Worm (Caenorhabditis elegans) whole organism, early embryonic: ENCODE data around the gene srxa-6.
A peak's percentile ranks its signal among the peaks of the same experiment; 100 is the strongest.

Source experiments
- B0310.2 ChIP-seq: sonication (generic microtip); optimal IDR thresholded peaks from 2 replicates; lab custom pipeline; 2016; ENCODE audit warnings: mild to moderate bottlenecking, missing genetic modification characterization, missing compliant biosample characterization
- F13C5.2 ChIP-seq: sonication (generic microtip); optimal IDR thresholded peaks from 2 replicates; lab custom pipeline; 2017; ENCODE audit warnings: mild to moderate bottlenecking, missing genetic modification characterization, inconsistent platforms, missing compliant biosample characterization
- aly-1 ChIP-seq: sonication (generic microtip); optimal IDR thresholded peaks from 2 replicates; lab custom pipeline; 2016; ENCODE audit warnings: missing genetic modification characterization, missing compliant biosample characterization
- ama-1 ChIP-seq: fragments of 150-350 bp; optimal IDR thresholded peaks from 2 replicates; lab custom pipeline; 2014
- ceh-13 ChIP-seq: fragments of 200-800 bp; sonication (Bioruptor generic); optimal IDR thresholded peaks from 2 replicates; lab custom pipeline; 2018; ENCODE audit warnings: mild to moderate bottlenecking, missing genetic modification characterization, missing compliant biosample characterization
- ceh-36 ChIP-seq: sonication (generic microtip); optimal IDR thresholded peaks from 2 replicates; lab custom pipeline; 2016; ENCODE audit warnings: missing genetic modification characterization, inconsistent platforms, missing compliant biosample characterization
- ets-7 ChIP-seq: sonication (generic microtip); optimal IDR thresholded peaks from 2 replicates; lab custom pipeline; 2016; ENCODE audit warnings: missing genotype, missing genetic modification characterization, missing compliant biosample characterization
- flt-1 ChIP-seq: fragments of 200-800 bp; sonication (Bioruptor generic); IDR thresholded peaks from 2 replicates; pipeline ENCODE4 v1.3.6; 2022; ENCODE audit warnings: missing genetic modification characterization, missing compliant biosample characterization
- hmbx-1 ChIP-seq: sonication (generic microtip); optimal IDR thresholded peaks from 2 replicates; lab custom pipeline; 2016; ENCODE audit warnings: mild to moderate bottlenecking, missing genetic modification characterization, missing compliant biosample characterization
- hmg-4 ChIP-seq: fragments of 200-800 bp; sonication (Bioruptor generic); optimal IDR thresholded peaks from 2 replicates; lab custom pipeline; 2018; ENCODE audit warnings: mild to moderate bottlenecking, missing genetic modification characterization, missing compliant biosample characterization
- hnd-1 ChIP-seq: sonication (generic microtip); optimal IDR thresholded peaks from 2 replicates; lab custom pipeline; 2016; ENCODE audit warnings: missing genetic modification characterization, missing compliant biosample characterization
- pes-1 ChIP-seq: fragments of 200-800 bp; sonication (Bioruptor generic); IDR thresholded peaks from 2 replicates; pipeline ENCODE4 v1.3.6; 2022; ENCODE audit warnings: missing genetic modification reagents, missing genetic modification characterization, missing compliant biosample characterization
- scrt-1 ChIP-seq: fragments of 200-800 bp; sonication (Bioruptor generic); IDR thresholded peaks from 2 replicates; pipeline ENCODE4 v1.3.6; 2022; ENCODE audit warnings: missing genetic modification characterization, missing compliant biosample characterization
- sea-1 ChIP-seq: fragments of 200-800 bp; sonication (Bioruptor generic); conservative IDR thresholded peaks from 2 replicates; pipeline ENCODE4 v1.3.6; 2022; ENCODE audit warnings: missing genetic modification characterization, missing compliant biosample characterization
- tbx-11 ChIP-seq: fragments of 200-800 bp; sonication (Bioruptor generic); IDR thresholded peaks from 2 replicates; pipeline ENCODE4 v1.3.6; 2022; ENCODE audit warnings: missing genetic modification characterization, missing compliant biosample characterization
- tbx-37 ChIP-seq: fragments of 200-800 bp; sonication (Bioruptor generic); conservative IDR thresholded peaks from 2 replicates; pipeline ENCODE4 v1.3.6; 2022; ENCODE audit warnings: missing genetic modification reagents, missing genetic modification characterization, missing compliant biosample characterization
- tra-4 ChIP-seq: sonication (generic microtip); optimal IDR thresholded peaks from 2 replicates; lab custom pipeline; 2017; ENCODE audit warnings: missing genetic modification characterization, missing compliant biosample characterization

The srxa-6 gene

ce11 chrV:20778257-20778697 is 43.5 kb downstream of the srxa-6 start:
- no peak for TF ChIP-seq ceh-13
- peak; percentile 21 for TF ChIP-seq F13C5.2 (tag; lab: Kevin White, UChicago)
- TF ChIP-seq hmg-4 = peak; percentile 10
- TF ChIP-seq ets-7 = no peak
- TF ChIP-seq ama-1 (lab: Kevin White, UChicago) = no peak
- no peak for TF ChIP-seq flt-1 (GFP tag; lab: Robert Waterston, UW)

DNA sequence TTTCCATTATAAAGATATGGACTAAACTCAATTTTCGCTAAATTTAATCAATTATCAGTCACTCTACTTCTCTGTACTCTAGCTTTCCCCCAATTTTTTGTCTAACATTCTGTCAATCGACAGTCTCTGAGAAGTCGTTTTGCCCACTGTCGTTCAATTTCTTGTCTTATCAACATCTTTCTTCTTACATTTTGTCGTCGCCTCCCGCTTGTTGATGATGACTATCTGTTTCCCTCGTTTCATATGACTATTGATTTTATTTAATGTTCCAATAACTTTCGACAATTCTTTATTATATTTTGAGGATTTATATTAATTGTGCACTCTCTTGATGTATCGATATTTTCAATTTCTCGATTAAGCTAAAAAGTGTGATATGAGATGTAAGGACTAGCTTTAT is 44.1 kb downstream of the srxa-6 start:
- TF ChIP-seq ets-7 = no peak
- TF ChIP-seq hmg-4 = no peak
- TF ChIP-seq F13C5.2 (tag; lab: Kevin White, UChicago) = no peak
- no peak for TF ChIP-seq aly-1 (tag; lab: Kevin White, UChicago)
- no peak for TF ChIP-seq hmbx-1 (tag; lab: Kevin White, UChicago)
- TF ChIP-seq scrt-1 (GFP tag; lab: Robert Waterston, UW) = no peak
- TF ChIP-seq ama-1 (lab: Kevin White, UChicago) = no peak
- no peak for TF ChIP-seq tbx-11 (GFP tag; lab: Robert Waterston, UW)
- no peak for TF ChIP-seq sea-1 (GFP tag; lab: Robert Waterston, UW)
- no peak for TF ChIP-seq B0310.2 (tag; lab: Kevin White, UChicago)
- no peak for TF ChIP-seq tbx-37 (GFP tag; lab: Robert Waterston, UW)
- TF ChIP-seq pes-1 (GFP tag; lab: Robert Waterston, UW) = no peak
- TF ChIP-seq tra-4 (tag; lab: Kevin White, UChicago) = no peak
- no peak for TF ChIP-seq hnd-1 (tag; lab: Kevin White, UChicago)
- no peak for TF ChIP-seq ceh-13
- no peak for TF ChIP-seq flt-1 (GFP tag; lab: Robert Waterston, UW)
- TF ChIP-seq ceh-36 = no peak

DNA sequence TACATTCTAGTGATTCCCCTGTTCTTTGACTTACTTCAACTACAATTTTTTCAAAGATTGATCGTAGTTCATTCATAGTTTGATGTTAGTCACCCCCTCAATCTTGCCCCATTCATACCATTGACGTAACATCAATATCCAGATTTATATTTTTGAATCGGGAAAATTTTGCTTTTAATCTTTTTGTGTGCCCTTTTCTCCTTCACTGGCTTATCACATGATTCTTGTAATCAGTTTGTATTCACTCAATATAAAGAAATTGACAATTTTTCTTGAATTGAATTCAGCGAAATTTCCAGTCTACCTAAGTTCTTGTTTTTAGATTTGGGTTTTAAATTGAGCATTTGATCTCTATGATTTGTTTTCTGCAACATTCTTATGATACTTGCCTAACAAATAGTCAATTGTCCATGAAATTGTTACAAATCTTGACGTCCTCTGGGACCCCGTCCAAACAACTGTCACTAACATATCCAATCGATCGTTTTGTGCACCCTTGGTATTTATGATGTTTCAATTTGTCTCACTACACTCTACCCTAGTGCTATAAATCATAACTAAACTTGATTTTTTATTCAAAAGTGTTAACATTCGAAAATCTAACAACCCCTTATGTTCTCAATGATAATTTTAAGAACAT is 45.1 kb downstream of the srxa-6 start:
- no peak for TF ChIP-seq flt-1 (GFP tag; lab: Robert Waterston, UW)

- TF ChIP-seq hmg-4 (no peak), aly-1 (tag; lab: Kevin White, UChicago) (no peak), F13C5.2 (tag; lab: Kevin White, UChicago) (no peak), tbx-11 (GFP tag; lab: Robert Waterston, UW) (no peak), sea-1 (GFP tag; lab: Robert Waterston, UW) (no peak), pes-1 (GFP tag; lab: Robert Waterston, UW) (no peak), scrt-1 (GFP tag; lab: Robert Waterston, UW) (no peak), tra-4 (tag; lab: Kevin White, UChicago) (no peak), ceh-36 (no peak), ets-7 (no peak)
Measured at ce11 chrV:20780400-20780799, 45.6 kb downstream of the srxa-6 start, which contains the start of gene hif-1. Gene hif-1, plus strand, starts transcription at chrV:20780407.

- TF ChIP-seq scrt-1 (GFP tag; lab: Robert Waterston, UW) = no peak
- TF ChIP-seq tbx-11 (GFP tag; lab: Robert Waterston, UW) = no peak
- TF ChIP-seq ceh-13 = no peak
Measured at ce11 chrV:20781346-20781952, 46.7 kb downstream of the srxa-6 start.

DNA sequence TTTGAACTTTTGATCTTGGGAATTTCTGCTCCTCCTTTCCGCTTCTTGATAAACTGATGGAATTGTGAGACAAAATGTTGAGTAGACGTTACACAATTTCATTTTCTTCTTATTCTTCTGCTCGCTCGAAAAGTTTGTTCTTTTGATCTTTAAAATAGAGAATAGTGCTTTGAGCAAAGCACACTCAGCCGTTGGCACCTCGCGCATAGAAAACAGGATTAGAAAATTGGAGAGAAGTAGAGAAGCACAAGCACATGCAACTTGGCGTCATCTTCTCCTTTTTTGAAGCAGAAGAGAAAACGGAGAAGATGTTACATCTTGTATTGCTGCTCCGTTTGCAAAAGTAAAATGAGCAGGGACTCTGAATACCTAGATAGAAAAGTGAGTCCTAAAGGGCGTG is 47.4 kb downstream of the srxa-6 start:
- TF ChIP-seq hnd-1 (tag; lab: Kevin White, UChicago) = no peak
- no peak for TF ChIP-seq hmbx-1 (tag; lab: Kevin White, UChicago)
- no peak for TF ChIP-seq aly-1 (tag; lab: Kevin White, UChicago)
- no peak for TF ChIP-seq scrt-1 (GFP tag; lab: Robert Waterston, UW)
- no peak for TF ChIP-seq tbx-37 (GFP tag; lab: Robert Waterston, UW)
- TF ChIP-seq tbx-11 (GFP tag; lab: Robert Waterston, UW) = no peak
- TF ChIP-seq flt-1 (GFP tag; lab: Robert Waterston, UW) = no peak
- TF ChIP-seq pes-1 (GFP tag; lab: Robert Waterston, UW) = no peak
- TF ChIP-seq ama-1 (lab: Kevin White, UChicago) = no peak
- no peak for TF ChIP-seq sea-1 (GFP tag; lab: Robert Waterston, UW)

- TF ChIP-seq hmbx-1 (tag; lab: Kevin White, UChicago) (no peak), B0310.2 (tag; lab: Kevin White, UChicago) (no peak), F13C5.2 (tag; lab: Kevin White, UChicago) (no peak), flt-1 (GFP tag; lab: Robert Waterston, UW) (no peak), tbx-37 (GFP tag; lab: Robert Waterston, UW) (0 out of 2 replicates have a peak, but pooled peaks have one; percentile 5), sea-1 (GFP tag; lab: Robert Waterston, UW) (no peak), ceh-36 (no peak), aly-1 (tag; lab: Kevin White, UChicago) (no peak)
Measured at ce11 chrV:20783642-20784041, 48.9 kb downstream of the srxa-6 start.
